Worm (Caenorhabditis elegans) whole organism, early embryonic: ENCODE measurements around the gene Y39G8B.2.
"Not testable (repeated sequence)": the region's sequence is repeated elsewhere in the genome, so short reads cannot be mapped to it uniquely, and the experiment has no call there.

Experiments
- B0310.2 ChIP-seq: sonication (generic microtip); optimal IDR thresholded peaks from 2 replicates; lab custom pipeline; 2016; ENCODE audit warnings: mild to moderate bottlenecking, missing genetic modification characterization, missing compliant biosample characterization
- F13C5.2 ChIP-seq: sonication (generic microtip); optimal IDR thresholded peaks from 2 replicates; lab custom pipeline; 2017; ENCODE audit warnings: mild to moderate bottlenecking, missing genetic modification characterization, inconsistent platforms, missing compliant biosample characterization
- aly-1 ChIP-seq: sonication (generic microtip); optimal IDR thresholded peaks from 2 replicates; lab custom pipeline; 2016; ENCODE audit warnings: missing genetic modification characterization, missing compliant biosample characterization
- ama-1 ChIP-seq: fragments of 150-350 bp; optimal IDR thresholded peaks from 2 replicates; lab custom pipeline; 2014
- ceh-13 ChIP-seq: fragments of 200-800 bp; sonication (Bioruptor generic); optimal IDR thresholded peaks from 2 replicates; lab custom pipeline; 2018; ENCODE audit warnings: mild to moderate bottlenecking, missing genetic modification characterization, missing compliant biosample characterization
- ceh-36 ChIP-seq: sonication (generic microtip); optimal IDR thresholded peaks from 2 replicates; lab custom pipeline; 2016; ENCODE audit warnings: missing genetic modification characterization, inconsistent platforms, missing compliant biosample characterization
- ets-7 ChIP-seq: sonication (generic microtip); optimal IDR thresholded peaks from 2 replicates; lab custom pipeline; 2016; ENCODE audit warnings: missing genotype, missing genetic modification characterization, missing compliant biosample characterization
- flt-1 ChIP-seq: fragments of 200-800 bp; sonication (Bioruptor generic); IDR thresholded peaks from 2 replicates; pipeline ENCODE4 v1.3.6; 2022; ENCODE audit warnings: missing genetic modification characterization, missing compliant biosample characterization
- hmbx-1 ChIP-seq: sonication (generic microtip); optimal IDR thresholded peaks from 2 replicates; lab custom pipeline; 2016; ENCODE audit warnings: mild to moderate bottlenecking, missing genetic modification characterization, missing compliant biosample characterization
- hmg-4 ChIP-seq: fragments of 200-800 bp; sonication (Bioruptor generic); optimal IDR thresholded peaks from 2 replicates; lab custom pipeline; 2018; ENCODE audit warnings: mild to moderate bottlenecking, missing genetic modification characterization, missing compliant biosample characterization
- hnd-1 ChIP-seq: sonication (generic microtip); optimal IDR thresholded peaks from 2 replicates; lab custom pipeline; 2016; ENCODE audit warnings: missing genetic modification characterization, missing compliant biosample characterization
- pes-1 ChIP-seq: fragments of 200-800 bp; sonication (Bioruptor generic); IDR thresholded peaks from 2 replicates; pipeline ENCODE4 v1.3.6; 2022; ENCODE audit warnings: missing genetic modification reagents, missing genetic modification characterization, missing compliant biosample characterization
- scrt-1 ChIP-seq: fragments of 200-800 bp; sonication (Bioruptor generic); IDR thresholded peaks from 2 replicates; pipeline ENCODE4 v1.3.6; 2022; ENCODE audit warnings: missing genetic modification characterization, missing compliant biosample characterization
- sea-1 ChIP-seq: fragments of 200-800 bp; sonication (Bioruptor generic); conservative IDR thresholded peaks from 2 replicates; pipeline ENCODE4 v1.3.6; 2022; ENCODE audit warnings: missing genetic modification characterization, missing compliant biosample characterization
- tbx-11 ChIP-seq: fragments of 200-800 bp; sonication (Bioruptor generic); IDR thresholded peaks from 2 replicates; pipeline ENCODE4 v1.3.6; 2022; ENCODE audit warnings: missing genetic modification characterization, missing compliant biosample characterization
- tbx-37 ChIP-seq: fragments of 200-800 bp; sonication (Bioruptor generic); conservative IDR thresholded peaks from 2 replicates; pipeline ENCODE4 v1.3.6; 2022; ENCODE audit warnings: missing genetic modification reagents, missing genetic modification characterization, missing compliant biosample characterization
- tra-4 ChIP-seq: sonication (generic microtip); optimal IDR thresholded peaks from 2 replicates; lab custom pipeline; 2017; ENCODE audit warnings: missing genetic modification characterization, missing compliant biosample characterization

Y39G8B.2 gene

ce11 chrII:13976161-13976560, at the start of gene Y39G8B.2:
TSS of gene Y39G8B.2 (minus strand) at chrII:13976221.
- TF ChIP-seq hmg-4 (peak; percentile 66), scrt-1 (GFP tag; lab: Robert Waterston, UW) (peak; percentile 43; the same call in 1 of the 2 replicates), ceh-13 (GFP tag; lab: Kevin White, UChicago) (no peak), F13C5.2 (tag; lab: Kevin White, UChicago) (peak; percentile 73), tbx-11 (GFP tag; lab: Robert Waterston, UW) (0 out of 2 replicates have a peak, but pooled peaks have one; percentile 43), flt-1 (GFP tag; lab: Robert Waterston, UW) (0 out of 2 replicates have a peak, but pooled peaks have one; percentile 32), sea-1 (GFP tag; lab: Robert Waterston, UW) (no peak), pes-1 (GFP tag; lab: Robert Waterston, UW) (peak; percentile 68), B0310.2 (tag; lab: Kevin White, UChicago) (no peak)

DNA sequence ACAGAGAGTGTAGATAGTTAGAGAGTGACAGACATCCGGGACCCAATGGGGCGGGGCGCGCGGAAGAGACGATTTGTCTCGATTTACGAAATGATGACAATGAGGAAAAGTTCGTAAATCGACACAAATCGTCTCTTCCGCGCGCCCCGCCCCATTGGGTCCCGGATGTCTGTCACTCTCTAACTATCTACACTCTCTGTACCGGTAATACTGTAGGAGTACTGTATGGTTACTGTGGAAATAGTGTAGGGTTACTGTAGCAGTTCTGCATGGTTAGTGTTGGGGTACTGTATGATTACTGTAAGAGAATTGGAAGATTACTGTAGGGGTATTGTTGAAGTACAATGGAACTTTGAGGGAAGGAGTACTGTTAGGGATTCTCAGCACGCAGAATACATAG, 45.2 kb upstream of the Y39G8B.2 start, which contains the start of gene F01D5.10:
F01D5.10 (minus strand) TSS at position 101 of the 400 bp plus-strand sequence.
- TF ChIP-seq hmg-4; ets-7 (tag; lab: Kevin White, UChicago); sea-1 (GFP tag; lab: Robert Waterston, UW): not testable (repeated sequence)

ce11 chrII:14019625-14020024, 43.6 kb upstream of the Y39G8B.2 start:
- TF ChIP-seq hmg-4: peak; percentile 36
- 0 out of 2 replicates have a peak, but pooled peaks have one; percentile 43 for TF ChIP-seq scrt-1 (GFP tag; lab: Robert Waterston, UW)
- TF ChIP-seq sea-1 (GFP tag; lab: Robert Waterston, UW): 0 out of 2 replicates have a peak, but pooled peaks have one; percentile 51
- TF ChIP-seq tbx-11 (GFP tag; lab: Robert Waterston, UW): peak; percentile 63; the same call in 1 of the 2 replicates
- peak; percentile 37 for TF ChIP-seq tbx-37
- TF ChIP-seq pes-1 (GFP tag; lab: Robert Waterston, UW): peak; percentile 68; the same call in 1 of the 2 replicates

ce11 chrII:14018887-14019286, 42.9 kb upstream of the Y39G8B.2 start:
- no peak for TF ChIP-seq F13C5.2 (tag; lab: Kevin White, UChicago)
- TF ChIP-seq aly-1: no peak
- no peak for TF ChIP-seq tbx-11 (GFP tag; lab: Robert Waterston, UW)
- TF ChIP-seq ama-1: no peak
- no peak for TF ChIP-seq pes-1 (GFP tag; lab: Robert Waterston, UW)
- no peak for TF ChIP-seq ceh-36 (tag; lab: Kevin White, UChicago)
- TF ChIP-seq B0310.2 (tag; lab: Kevin White, UChicago): no peak
- no peak for TF ChIP-seq scrt-1 (GFP tag; lab: Robert Waterston, UW)
- TF ChIP-seq hnd-1 (tag; lab: Kevin White, UChicago): no peak
- no peak for TF ChIP-seq ets-7 (tag; lab: Kevin White, UChicago)
- TF ChIP-seq hmbx-1 (tag; lab: Kevin White, UChicago): no peak
- no peak for TF ChIP-seq flt-1 (GFP tag; lab: Robert Waterston, UW)
- no peak for TF ChIP-seq tbx-37
- no peak for TF ChIP-seq sea-1 (GFP tag; lab: Robert Waterston, UW)
- TF ChIP-seq hmg-4: no peak
- no peak for TF ChIP-seq tra-4
- TF ChIP-seq ceh-13 (GFP tag; lab: Kevin White, UChicago): no peak

ce11 chrII:14018192-14018591, 42.2 kb upstream of the Y39G8B.2 start:
- TF ChIP-seq hmg-4 (peak; percentile 68), F13C5.2 (tag; lab: Kevin White, UChicago) (peak; percentile 24), ceh-36 (tag; lab: Kevin White, UChicago) (no peak), ceh-13 (GFP tag; lab: Kevin White, UChicago) (no peak), sea-1 (GFP tag; lab: Robert Waterston, UW) (no peak), ama-1 (peak; percentile 78), scrt-1 (GFP tag; lab: Robert Waterston, UW) (no peak)

DNA sequence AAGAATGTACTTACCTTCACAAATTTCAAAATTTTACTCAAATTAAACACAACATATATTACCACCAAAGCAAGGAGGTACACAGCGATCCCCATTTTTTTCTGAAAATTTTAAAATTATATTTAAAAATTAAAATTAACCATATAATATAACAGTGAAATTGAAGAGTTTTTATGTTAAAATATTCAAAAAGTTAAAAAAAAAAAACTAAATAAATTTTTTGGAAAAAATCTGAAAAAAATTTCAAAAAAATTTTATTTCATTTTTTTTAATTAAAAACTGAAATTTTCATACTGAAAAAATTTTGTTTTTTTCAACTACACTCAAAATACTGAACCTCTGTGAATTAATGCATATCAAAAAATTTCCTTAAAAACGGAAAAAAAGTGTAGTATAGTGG, 40.8 kb upstream of the Y39G8B.2 start, which contains the start of gene cyp-37A1:
cyp-37A1 (minus strand) TSS at position 101 of the 400 bp plus-strand sequence.
- TF ChIP-seq flt-1 (GFP tag; lab: Robert Waterston, UW) (no peak), scrt-1 (GFP tag; lab: Robert Waterston, UW) (no peak), ceh-13 (GFP tag; lab: Kevin White, UChicago) (no peak), aly-1 (no peak), ama-1 (no peak)

DNA sequence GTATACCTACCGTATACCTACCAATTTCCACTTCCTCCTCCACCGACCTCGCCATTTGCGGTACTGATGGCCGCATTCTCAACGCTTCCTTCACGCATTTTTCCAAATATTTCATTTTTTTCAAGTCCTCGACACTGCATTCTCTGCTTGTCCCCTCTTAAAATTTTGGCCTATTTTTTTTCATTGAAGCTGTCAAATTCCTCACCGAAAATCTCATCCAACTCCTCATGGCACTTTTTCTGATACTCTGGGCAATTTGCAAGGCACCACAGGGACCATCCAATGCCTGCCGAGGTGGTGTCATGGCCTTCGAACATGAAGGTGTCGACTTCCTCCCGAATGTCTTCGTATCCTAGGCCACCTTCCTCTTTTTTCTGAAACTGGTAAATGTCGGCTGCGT, 38.6 kb upstream of the Y39G8B.2 start:
- TF ChIP-seq ceh-13 (GFP tag; lab: Kevin White, UChicago): no peak
- TF ChIP-seq aly-1: no peak
- no peak for TF ChIP-seq flt-1 (GFP tag; lab: Robert Waterston, UW)
- TF ChIP-seq ets-7 (tag; lab: Kevin White, UChicago): no peak
- TF ChIP-seq ceh-36 (tag; lab: Kevin White, UChicago): no peak
- TF ChIP-seq B0310.2 (tag; lab: Kevin White, UChicago): no peak
- no peak for TF ChIP-seq sea-1 (GFP tag; lab: Robert Waterston, UW)
- TF ChIP-seq ama-1: no peak
- no peak for TF ChIP-seq hmg-4
- no peak for TF ChIP-seq tbx-11 (GFP tag; lab: Robert Waterston, UW)
- no peak for TF ChIP-seq pes-1 (GFP tag; lab: Robert Waterston, UW)
- no peak for TF ChIP-seq F13C5.2 (tag; lab: Kevin White, UChicago)
- TF ChIP-seq tra-4: no peak
- TF ChIP-seq scrt-1 (GFP tag; lab: Robert Waterston, UW): no peak
- TF ChIP-seq hnd-1 (tag; lab: Kevin White, UChicago): no peak
